Worm (Caenorhabditis elegans): ENCODE results near the gene irld-26.

irld-26 gene

DNA sequence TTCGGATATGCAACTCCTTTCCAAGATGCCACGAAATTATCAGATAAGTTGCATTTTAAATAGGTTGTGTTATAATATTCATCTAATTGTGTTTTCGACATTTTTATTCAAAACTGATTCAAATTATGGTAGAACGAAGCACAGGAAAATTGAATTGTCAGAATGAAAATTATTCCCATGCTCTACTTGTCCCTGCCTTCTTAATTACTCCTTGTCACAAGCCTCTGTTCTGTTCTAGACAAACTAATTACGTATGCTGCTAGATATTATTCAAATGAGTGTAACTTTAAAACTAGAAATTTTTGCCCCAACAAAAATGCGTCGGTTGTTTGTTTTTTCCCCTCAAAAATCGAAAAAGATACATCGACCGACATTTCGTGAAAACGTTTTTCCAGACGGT is 39.1 kb downstream of the irld-26 start, which contains the start of gene srh-104:
Gene srh-104 (minus strand): TSS at position 101 of the 400 bp plus-strand sequence.
- no peak for TF ChIP-seq him-1 (tag; optimal IDR thresholded peaks at IDR 0.05)
- TF ChIP-seq dao-5 (tag; optimal IDR thresholded peaks at IDR 0.05) = no peak
- TF ChIP-seq W03F9.2 (tag; optimal IDR thresholded peaks at IDR 0.05) = no peak

DNA sequence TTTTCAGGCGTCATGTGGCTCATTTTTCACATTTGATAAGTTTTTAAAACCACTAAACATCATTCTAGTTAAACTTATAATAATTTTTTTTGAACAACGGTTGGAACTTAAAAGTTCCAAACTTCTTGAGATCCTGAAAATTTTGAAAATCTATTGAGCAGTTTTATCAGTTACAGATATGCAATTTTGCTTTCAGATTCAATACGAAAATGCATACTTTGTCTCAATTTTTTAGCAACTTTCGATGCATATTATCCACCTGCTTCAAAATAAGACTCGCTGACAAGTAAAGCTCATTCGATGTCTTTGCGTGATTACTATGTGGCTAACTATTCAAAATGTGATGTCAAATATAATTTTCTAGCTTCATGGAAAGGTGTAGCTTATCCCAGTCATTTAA is 41.6 kb downstream of the irld-26 start, which contains the start of gene srh-95:
Gene srh-95 (plus strand): TSS at position 301 of the 400 bp plus-strand sequence.
- TF ChIP-seq dao-5 (tag; optimal IDR thresholded peaks at IDR 0.05) = no peak
- no peak for TF ChIP-seq him-1 (tag; optimal IDR thresholded peaks at IDR 0.05)
- TF ChIP-seq W03F9.2 (tag; optimal IDR thresholded peaks at IDR 0.05) = no peak

DNA sequence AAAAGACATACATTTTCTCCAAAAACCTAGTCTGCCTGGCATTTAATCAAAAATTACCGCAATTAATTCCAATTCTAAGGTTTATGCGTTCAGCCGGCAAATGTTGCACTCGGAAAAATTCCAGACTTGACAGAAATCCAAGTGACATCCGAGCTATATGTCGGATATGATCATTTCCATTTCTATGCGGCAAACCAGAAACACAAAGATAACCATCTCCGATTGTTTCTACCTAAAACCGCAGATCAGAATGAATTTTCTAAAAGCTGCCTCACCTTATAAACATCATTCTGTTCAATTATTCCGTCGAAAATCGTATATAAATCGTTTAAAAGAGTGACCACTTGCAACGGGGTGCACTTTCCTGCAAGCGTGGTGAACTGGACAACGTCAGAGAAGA is 44.1 kb downstream of the irld-26 start:
- TF ChIP-seq W03F9.2 (tag; optimal IDR thresholded peaks at IDR 0.05) (no peak), him-1 (tag; optimal IDR thresholded peaks at IDR 0.05) (no peak), dao-5 (tag; optimal IDR thresholded peaks at IDR 0.05) (no peak)

DNA sequence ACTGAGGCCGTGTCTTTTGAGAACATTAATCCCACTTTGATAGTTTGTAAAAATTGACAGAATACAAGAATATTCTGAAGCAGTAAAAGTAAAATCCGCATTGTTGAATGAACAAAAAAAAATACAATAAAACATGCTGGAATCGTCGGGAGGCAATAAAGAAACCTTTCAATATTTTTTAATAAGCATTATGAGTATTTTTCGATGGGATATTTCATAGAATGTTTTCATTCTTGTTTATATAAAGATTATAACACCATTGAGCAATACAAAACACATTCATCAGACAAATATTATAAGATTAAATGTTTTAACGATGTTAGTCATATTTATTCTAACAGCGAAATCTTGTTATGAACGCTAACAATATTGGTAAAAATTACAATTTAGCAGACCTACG is 48.7 kb downstream of the irld-26 start, which contains the start of gene gcy-20:
Gene gcy-20 (minus strand): TSS at position 101 of the 400 bp plus-strand sequence.
- no peak for TF ChIP-seq him-1 (tag; optimal IDR thresholded peaks at IDR 0.05)
- TF ChIP-seq W03F9.2 (tag; optimal IDR thresholded peaks at IDR 0.05) = no peak
- no peak for TF ChIP-seq dao-5 (tag; optimal IDR thresholded peaks at IDR 0.05)

DNA sequence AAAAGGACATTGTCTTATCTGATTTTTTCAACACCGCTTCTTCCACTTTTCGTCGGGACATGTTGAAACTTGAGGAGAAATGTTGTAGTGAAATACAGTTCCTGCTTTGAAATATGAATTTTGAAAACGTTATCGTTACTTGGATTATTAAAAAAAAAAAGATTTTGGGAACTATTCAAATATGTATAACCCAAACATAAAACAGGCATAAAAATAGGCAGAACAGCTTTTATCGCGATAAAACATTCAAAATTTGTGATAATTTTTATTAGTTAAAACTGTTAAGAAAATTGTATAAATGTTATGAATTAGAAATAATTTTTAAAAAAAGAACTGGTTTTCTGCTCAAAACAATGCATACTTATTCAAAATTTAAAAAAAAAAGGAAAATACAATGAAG is 51.4 kb downstream of the irld-26 start, which contains the start of gene bgnt-1.3:
Gene bgnt-1.3 (minus strand): TSS at position 101 of the 400 bp plus-strand sequence.
- no peak for TF ChIP-seq dao-5 (tag; optimal IDR thresholded peaks at IDR 0.05)
- TF ChIP-seq him-1 (tag; optimal IDR thresholded peaks at IDR 0.05) = no peak
- no peak for TF ChIP-seq W03F9.2 (tag; optimal IDR thresholded peaks at IDR 0.05)
